Fruit fly (Drosophila melanogaster) whole organism, wandering third instar larva: ENCODE results near the gene Ctu2.

Source experiments
- Abd-B ChIP-seq: fragments of >200 bp; optimal IDR thresholded peaks from 2 replicates; lab custom pipeline; 2017; ENCODE audit warnings: missing biosample characterization, missing genetic modification characterization
- Dfd ChIP-seq: fragments of >200 bp; optimal IDR thresholded peaks from 2 replicates; lab custom pipeline; 2017; ENCODE audit warnings: missing biosample characterization, missing genetic modification characterization
- Hr78 ChIP-seq: fragments of >200 bp; optimal IDR thresholded peaks from 2 replicates; lab custom pipeline; 2017; ENCODE audit warnings: missing biosample characterization, missing genetic modification characterization
- Mio ChIP-seq: sonication (Bioruptor generic); optimal IDR thresholded peaks from 2 replicates; lab custom pipeline; 2016; ENCODE audit warnings: missing biosample characterization, missing genetic modification characterization
- Myc ChIP-seq: fragments of >200 bp; optimal IDR thresholded peaks from 2 replicates; lab custom pipeline; 2017
- br ChIP-seq: fragments of 200-800 bp; sonication (Bioruptor generic); optimal IDR thresholded peaks from 2 replicates; lab custom pipeline; 2016; ENCODE audit warnings: missing biosample characterization, missing genetic modification characterization
- brk ChIP-seq: fragments of 200-800 bp; sonication (Bioruptor generic); optimal IDR thresholded peaks from 2 replicates; lab custom pipeline; 2016; ENCODE audit warnings: missing biosample characterization, mild to moderate bottlenecking, missing genetic modification characterization
- dmrt93B ChIP-seq: fragments of 200-800 bp; sonication (Bioruptor generic); optimal IDR thresholded peaks from 2 replicates; lab custom pipeline; 2018; ENCODE audit warnings: missing biosample characterization, mild to moderate bottlenecking, missing genetic modification characterization
- dsf ChIP-seq: sonication (Bioruptor generic); optimal IDR thresholded peaks from 2 replicates; lab custom pipeline; 2016; ENCODE audit warnings: missing biosample characterization, missing genetic modification characterization, borderline replicate concordance
- h ChIP-seq: fragments of 200-800 bp; sonication (Bioruptor generic); optimal IDR thresholded peaks from 3 replicates; lab custom pipeline; 2016; ENCODE audit warnings: missing biosample characterization, mild to moderate bottlenecking, missing genetic modification characterization
- psq ChIP-seq: fragments of 200-800 bp; sonication (Bioruptor generic); optimal IDR thresholded peaks from 3 replicates; lab custom pipeline; 2017; ENCODE audit warnings: missing biosample characterization, mild to moderate bottlenecking, missing genetic modification characterization, moderate library complexity
- rgr ChIP-seq: fragments of 200-800 bp; sonication (Bioruptor generic); optimal IDR thresholded peaks from 3 replicates; lab custom pipeline; 2016; ENCODE audit warnings: missing biosample characterization, mild to moderate bottlenecking, missing genetic modification characterization
- sage ChIP-seq: fragments of 200-800 bp; sonication (Bioruptor generic); optimal IDR thresholded peaks from 2 replicates; lab custom pipeline; 2016; ENCODE audit warnings: missing biosample characterization, mild to moderate bottlenecking, missing genetic modification characterization

dm6 chr2L:19508361-19508918 is 15.4 kb upstream of the Ctu2 start, which contains the start of gene cyst:
- TF ChIP-seq Abd-B (GFP tag; lab: Kevin White, UChicago) = no peak
- TF ChIP-seq sage (GFP tag; lab: Kevin White, UChicago) = no peak
- no peak for TF ChIP-seq psq (GFP tag; lab: Kevin White, UChicago)
- TF ChIP-seq br (GFP tag; lab: Kevin White, UChicago) = peak; percentile 42
- TF ChIP-seq h (GFP tag; lab: Kevin White, UChicago) = peak; percentile 73
- TF ChIP-seq Hr78 (GFP tag; lab: Kevin White, UChicago) = no peak
- TF ChIP-seq rgr = peak; percentile 57
- TF ChIP-seq dsf (GFP tag; lab: Kevin White, UChicago) = no peak
- no peak for TF ChIP-seq Dfd (GFP tag; lab: Kevin White, UChicago)
- TF ChIP-seq Mio (GFP tag; lab: Kevin White, UChicago) = no peak
- TF ChIP-seq Myc (lab: Kevin White, UChicago) = peak; percentile 19
- TF ChIP-seq brk (GFP tag; lab: Kevin White, UChicago) = no peak
- TF ChIP-seq dmrt93B = no peak
